Worm (Caenorhabditis elegans) whole organism, dauer: ENCODE data around the gene txt-18.

Experiments
- unc-62 ChIP-seq: sonication (generic microtip); optimal IDR thresholded peaks from 2 replicates; lab custom pipeline; 2017; ENCODE audit warnings: missing biosample characterization, missing genetic modification reagents, missing genetic modification characterization

Gene txt-18

DNA sequence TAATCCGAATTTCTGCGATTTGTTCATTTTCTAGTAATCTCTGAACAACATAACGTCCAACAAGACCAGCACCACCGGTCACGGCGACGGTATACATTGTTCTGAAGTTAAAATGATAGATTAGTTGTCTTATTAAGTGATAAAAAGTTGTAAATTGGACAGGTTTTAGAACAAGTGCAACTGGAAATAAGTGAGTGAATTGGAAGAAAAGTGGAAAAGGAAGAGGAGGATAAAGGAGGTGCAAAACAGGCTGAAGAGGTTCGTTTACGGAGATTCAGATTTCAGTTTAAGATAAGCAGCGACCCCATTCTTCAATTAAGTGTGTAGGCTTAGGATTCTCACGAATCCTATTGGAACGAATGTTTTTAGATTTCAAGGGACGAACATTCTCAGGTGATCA lies 15.0 kb downstream of the txt-18 start, which contains the start of gene C32D5.12:
C32D5.12 (minus strand) TSS at position 101 of the 400 bp plus-strand sequence.
- TF ChIP-seq unc-62 (GFP tag; lab: Kevin White, UChicago), result no peak

DNA sequence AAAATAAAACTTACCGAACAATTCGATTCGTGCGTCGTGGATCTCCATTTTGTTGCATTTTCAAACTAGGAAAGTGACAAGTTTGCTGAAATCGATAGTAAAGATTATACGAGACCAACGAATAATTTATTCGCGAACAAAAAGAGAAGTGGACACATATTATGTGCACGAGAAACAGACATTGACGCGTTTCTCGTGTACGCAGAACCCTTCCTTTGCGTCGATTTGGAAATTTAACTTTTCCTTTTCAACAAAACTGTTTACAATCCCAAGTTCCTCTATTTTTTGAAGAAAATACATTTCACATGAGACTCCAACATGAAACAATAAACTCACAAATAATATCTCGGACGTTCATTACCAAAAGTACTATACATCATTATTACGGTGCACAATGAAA lies 16.9 kb downstream of the txt-18 start, which contains the start of gene K10B2.4:
K10B2.4 (minus strand) TSS at position 138 of the 400 bp plus-strand sequence.
- TF ChIP-seq unc-62 (GFP tag; lab: Kevin White, UChicago), result no peak

DNA sequence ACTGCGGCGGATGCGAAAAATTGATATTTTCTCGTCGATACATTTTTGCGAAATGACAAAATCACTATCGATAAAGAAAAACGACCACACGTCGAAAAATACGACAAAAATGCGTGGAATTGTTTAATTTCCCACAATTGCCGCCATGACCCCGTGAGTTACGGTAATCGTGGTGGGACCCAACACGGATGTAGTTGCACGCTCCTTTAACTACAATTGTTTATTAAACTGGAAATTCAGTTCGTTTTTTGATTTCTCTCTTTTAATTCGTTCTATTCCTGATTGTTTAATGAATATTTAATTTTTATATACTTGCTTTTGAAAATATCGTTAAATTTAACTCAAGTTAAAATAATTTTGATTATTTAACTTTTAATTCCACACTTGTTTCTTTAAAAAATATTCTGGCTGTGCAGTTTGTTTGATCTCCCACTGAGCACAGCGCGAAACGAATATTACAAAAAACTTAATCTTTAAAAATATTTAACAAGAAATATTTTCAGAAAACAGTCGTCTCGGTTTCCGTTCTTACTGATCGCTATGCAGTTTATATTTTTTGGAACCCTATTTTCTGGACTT lies 21.5 kb downstream of the txt-18 start, which contains the start of the genes ani-2 and clec-88:
ani-2 (minus strand) TSS at position 131 of the 579 bp plus-strand sequence.
clec-88 (plus strand) TSS at position 486 of the 579 bp plus-strand sequence.
- no peak for TF ChIP-seq unc-62 (GFP tag; lab: Kevin White, UChicago)

DNA sequence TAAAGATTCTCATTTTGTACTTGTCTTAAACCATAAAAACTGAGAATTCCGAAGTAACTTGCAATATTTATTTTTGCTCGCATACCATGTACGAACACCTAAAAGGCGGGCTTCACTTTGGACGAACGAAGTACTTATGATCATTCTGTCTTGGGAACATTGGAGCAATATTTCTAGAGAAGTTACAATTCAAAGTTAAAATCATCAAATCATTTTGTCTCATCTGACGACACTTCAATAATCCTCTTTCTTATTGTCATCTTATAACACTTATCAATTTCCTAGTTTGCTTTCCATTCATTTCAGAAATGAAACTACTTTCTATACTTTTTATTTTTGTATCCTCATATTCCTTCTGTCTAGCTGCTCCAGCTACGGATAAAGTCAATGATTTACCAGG lies 22.8 kb downstream of the txt-18 start, which contains the start of gene ctsa-4.1:
ctsa-4.1 (plus strand) TSS at position 301 of the 400 bp plus-strand sequence.
- TF ChIP-seq unc-62 (GFP tag; lab: Kevin White, UChicago), result no peak

DNA sequence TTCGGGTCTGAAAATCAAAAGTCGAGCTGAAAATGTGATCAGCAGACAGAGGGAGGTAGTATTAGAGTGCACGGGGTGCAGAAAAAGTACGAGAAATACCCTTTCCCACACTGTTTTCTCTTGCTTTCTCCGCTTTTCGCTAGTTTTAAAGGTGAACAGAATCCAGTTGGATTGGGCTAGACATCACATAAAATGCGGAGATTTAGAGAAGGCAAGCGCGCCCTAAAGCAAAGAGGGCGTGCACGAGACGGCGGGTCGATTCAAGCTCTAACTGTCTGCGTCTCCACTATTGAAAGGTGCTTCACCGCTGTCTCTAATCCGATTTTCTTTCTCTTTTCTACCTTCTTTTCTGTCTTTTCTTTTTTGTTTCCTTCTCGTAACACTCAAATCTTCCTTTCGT lies 26.2 kb downstream of the txt-18 start:
- no peak for TF ChIP-seq unc-62 (GFP tag; lab: Kevin White, UChicago)

DNA sequence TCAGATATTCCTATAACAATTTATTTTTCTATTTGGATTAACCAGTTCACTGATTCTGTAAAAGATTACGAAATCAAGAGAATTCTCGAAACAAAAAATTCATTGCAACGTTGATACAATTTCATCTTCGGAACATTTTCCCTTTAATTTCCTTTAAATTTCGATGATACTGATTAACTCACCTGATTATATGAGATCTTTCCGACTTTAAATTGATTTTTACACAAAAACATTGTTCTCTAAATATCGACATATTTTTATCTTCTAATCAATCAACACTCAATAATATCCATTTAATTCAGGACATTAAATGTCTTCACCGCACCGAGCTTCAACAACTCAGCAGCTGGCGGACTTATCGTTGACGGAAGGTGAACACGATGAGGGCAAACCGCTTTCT lies 27.1 kb downstream of the txt-18 start, which contains the start of gene lin-23:
lin-23 (plus strand) TSS at position 301 of the 400 bp plus-strand sequence.
- TF ChIP-seq unc-62 (GFP tag; lab: Kevin White, UChicago), result no peak

DNA sequence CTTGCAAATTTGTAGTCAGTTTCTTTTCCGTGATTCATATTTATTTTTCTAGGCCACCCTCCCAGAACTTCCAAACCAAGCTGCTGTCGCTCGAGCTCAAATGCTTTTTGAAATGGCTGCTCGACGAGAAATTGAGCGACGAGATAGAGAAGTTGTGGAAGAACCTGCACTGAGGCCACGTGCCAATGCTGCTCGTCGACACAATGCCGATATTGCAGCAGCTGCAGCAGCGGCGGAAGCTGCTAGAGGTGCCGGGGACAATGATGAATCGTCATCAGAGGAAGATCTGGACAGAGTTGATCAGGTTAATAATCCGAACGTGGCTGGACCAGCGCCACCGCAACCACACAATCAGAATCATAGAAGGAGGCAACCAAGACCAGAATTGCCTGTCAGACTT lies 29.5 kb downstream of the txt-18 start:
- no peak for TF ChIP-seq unc-62 (GFP tag; lab: Kevin White, UChicago)

DNA sequence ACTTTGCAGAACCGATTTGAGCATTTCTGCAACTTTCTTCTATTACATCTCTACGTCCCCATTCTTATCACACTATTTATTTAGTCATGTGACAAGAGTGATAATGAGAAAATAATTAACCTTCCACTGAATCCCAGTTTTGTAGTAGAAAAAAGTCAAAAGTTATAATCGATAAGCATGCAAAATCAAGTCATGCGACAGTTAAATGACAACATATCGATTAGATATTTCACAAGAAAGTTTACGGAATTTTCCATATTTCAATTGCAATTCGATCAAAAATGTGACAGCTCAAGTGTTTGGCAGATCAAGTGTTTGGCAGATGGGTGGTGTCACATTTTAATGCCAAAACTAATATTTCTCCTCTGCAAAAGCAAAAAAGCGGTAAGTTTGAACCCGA lies 30.8 kb downstream of the txt-18 start:
- no peak for TF ChIP-seq unc-62 (GFP tag; lab: Kevin White, UChicago)

DNA sequence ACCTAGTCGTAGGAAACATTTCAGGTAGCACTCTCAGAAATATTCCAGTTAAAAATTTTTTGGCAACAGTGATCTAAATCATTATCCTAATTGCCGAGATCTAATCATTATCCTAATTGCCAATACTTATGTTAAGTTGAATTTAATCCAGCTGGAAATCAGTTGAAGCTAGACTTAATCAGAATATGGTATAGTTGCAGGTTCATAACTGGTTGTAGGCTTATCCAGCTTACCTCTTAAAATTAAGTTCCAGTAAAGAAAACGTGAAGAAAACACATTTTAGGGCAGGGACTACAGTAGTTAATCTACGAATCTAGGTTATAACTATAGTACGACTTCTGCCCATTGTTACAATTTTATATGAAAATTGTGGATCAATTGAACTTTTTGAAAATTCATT lies 32.8 kb downstream of the txt-18 start:
- no peak for TF ChIP-seq unc-62 (GFP tag; lab: Kevin White, UChicago)

DNA sequence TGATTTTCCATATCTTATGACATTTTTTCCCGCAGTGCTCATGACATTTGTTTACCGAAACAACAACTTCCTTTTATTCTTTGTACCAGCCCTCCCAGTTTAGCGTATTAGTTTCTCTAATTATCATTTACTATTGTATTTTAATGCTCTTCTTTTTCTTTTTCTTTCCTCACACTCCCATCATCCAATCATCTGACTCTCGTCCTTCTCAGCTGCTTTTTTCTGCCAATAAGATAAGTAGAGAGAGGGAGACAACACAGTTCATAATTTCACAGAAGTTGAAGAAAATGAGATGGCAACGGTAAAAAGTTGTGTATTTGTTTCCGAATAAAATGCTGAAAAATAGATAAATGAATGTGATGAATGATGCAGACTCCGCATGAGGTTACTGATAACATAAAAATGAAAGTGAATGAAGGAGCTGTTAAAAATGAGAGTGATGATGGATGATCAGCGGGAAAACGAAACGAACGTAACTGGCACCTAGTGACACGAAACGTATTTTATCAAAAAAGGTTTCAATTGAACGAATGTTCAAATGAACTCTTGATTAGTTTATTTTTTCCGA lies 33.6 kb downstream of the txt-18 start:
- TF ChIP-seq unc-62 (GFP tag; lab: Kevin White, UChicago), result no peak

DNA sequence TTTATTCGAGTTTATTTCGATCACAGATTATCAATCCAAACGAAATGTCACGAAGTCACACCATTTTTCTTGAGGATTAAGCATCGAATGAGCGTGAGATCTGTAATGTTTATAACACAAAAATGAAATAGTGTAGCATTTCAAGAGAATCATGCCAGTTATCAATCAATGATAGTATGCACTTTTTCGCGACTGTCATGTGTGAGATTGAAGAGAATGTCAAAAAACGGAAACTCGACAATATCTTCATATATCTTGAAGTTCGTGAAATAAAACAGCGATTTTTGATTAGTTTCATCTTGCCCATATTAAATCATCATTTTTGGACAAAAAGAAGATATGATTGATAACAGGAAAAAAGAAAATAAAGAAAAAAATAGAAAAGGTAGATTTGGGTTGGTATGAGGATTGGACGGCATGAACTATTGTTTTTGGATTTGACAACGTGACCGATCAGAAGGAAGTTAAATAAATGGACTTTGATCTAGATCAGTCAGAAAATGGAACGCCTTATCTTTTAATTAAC lies 35.2 kb downstream of the txt-18 start:
- no peak for TF ChIP-seq unc-62 (GFP tag; lab: Kevin White, UChicago)

DNA sequence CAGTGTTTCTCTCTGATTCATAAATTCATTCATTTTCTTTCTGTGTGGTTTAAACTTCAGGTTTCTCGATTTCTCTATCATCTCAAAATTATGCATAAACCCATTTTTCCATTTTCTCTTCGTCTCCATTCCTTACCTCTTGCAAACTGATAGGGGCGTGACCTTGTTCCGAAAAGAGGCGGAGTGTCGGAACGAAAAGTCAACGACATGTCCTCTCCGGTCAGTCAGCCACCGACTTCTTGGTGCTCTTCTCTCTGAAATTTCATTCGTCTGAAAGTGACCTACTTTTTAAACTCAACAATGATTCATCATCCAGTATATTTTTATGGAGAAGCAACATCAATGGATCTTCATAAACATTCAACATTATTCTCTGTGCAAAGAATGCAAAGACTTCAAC lies 37.0 kb downstream of the txt-18 start, which contains the start of gene F58F12.12:
F58F12.12 (plus strand) TSS at position 301 of the 400 bp plus-strand sequence.
- TF ChIP-seq unc-62 (GFP tag; lab: Kevin White, UChicago), result no peak

DNA sequence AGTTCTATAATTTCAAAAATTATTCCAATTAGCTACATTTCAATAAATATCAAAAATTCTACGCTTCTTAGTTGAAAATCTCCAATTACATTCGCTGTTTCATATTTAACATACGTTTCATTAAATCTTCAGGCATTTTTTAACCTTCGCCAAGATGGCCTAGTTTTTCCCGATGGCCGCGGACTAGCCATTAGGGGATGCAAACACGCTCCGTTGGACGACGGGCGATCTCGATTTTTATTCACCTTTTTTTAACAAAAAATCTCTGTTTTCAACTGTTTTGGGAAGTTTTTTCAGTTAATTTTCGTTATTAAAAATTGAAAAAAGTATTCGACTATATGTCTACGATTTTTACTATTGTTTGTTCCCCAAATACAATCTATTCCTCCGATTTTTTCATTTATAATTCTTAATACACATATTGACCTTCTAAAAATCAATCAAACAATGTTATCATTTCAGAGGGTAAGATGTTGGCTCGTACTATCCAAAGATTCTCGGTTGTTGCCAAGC lies 39.4 kb downstream of the txt-18 start, which contains the start of gene F58F12.1:
F58F12.1 (plus strand) TSS at position 463 of the 513 bp plus-strand sequence.
- TF ChIP-seq unc-62 (GFP tag; lab: Kevin White, UChicago), result no peak

DNA sequence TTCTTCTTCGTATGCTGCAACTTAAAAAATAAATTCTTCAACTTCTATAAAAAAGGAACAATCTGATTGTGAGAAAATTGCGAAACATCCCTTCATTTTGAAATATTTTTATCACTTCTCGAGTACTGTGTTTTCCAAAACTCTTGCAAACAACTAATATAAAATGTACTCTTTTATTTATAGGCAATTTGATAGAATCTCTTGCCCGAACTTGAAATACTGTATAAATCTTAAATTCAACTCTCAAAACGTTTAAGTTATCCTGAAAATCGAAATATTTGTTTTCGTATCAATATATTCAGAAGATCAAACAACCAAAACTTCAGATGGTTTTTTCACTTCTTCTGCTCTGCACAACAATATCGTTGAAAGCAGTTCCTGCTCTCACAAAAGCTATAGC lies 42.6 kb downstream of the txt-18 start, which contains the start of gene F58F12.4:
F58F12.4 (plus strand) TSS at position 301 of the 400 bp plus-strand sequence.
- no peak for TF ChIP-seq unc-62 (GFP tag; lab: Kevin White, UChicago)

DNA sequence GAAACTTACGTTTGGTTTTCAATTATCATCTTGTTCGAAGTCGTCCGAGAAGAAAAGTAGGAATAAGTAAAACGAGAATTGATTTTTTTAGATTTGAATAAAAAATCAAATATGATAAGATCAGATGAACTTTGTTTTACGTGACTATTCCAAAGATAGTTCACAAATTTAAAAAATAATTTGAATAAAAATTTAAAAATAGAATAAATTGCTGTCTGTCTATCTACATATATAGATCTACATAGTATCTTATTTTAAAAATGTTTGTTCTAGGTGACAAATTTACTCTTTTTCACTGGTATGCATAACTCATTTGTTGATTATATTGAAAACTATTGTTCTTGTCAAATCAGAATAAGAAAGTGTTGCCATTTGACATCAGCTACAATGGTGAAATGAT lies 44.1 kb downstream of the txt-18 start, which contains the start of gene F58F12.2:
F58F12.2 (minus strand) TSS at position 101 of the 400 bp plus-strand sequence.
- no peak for TF ChIP-seq unc-62 (GFP tag; lab: Kevin White, UChicago)

DNA sequence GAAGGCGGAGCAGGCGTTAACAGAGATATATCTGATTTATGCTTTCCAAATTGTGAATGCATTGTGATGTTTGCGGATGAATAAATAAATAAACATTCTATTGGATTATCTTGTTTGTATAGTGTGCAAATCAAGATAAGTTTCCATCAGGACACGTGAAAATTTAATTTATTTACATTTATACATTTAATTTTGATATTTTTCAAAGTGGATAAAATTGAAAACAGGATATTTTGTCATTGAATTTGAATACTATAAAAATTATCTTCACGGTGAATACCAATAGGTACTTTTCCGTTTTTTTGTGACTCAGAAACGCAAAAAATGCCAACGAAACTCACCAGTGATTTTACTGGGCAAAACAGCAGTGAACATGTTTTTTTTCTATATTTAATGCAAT lies 47.3 kb downstream of the txt-18 start, which contains the start of gene F58F12.3:
F58F12.3 (minus strand) TSS at position 101 of the 400 bp plus-strand sequence.
- no peak for TF ChIP-seq unc-62 (GFP tag; lab: Kevin White, UChicago)
